Worm (Caenorhabditis elegans): Measurements from ENCODE around the gene C40A11.4.
"Not testable (repeated sequence)": the region's sequence is repeated elsewhere in the genome, so short reads cannot be mapped to it uniquely, and the experiment has no call there.

C40A11.4 gene

ce11 chrII:2140817-2141216, 3.6 kb downstream of the C40A11.4 start, which contains the start of gene C40A11.3:
C40A11.3 (plus strand) TSS chrII:2141117.
- TF ChIP-seq unc-39 (tag; optimal IDR thresholded peaks at IDR 0.05) = no peak
- TF ChIP-seq egl-5 (tag; optimal IDR thresholded peaks at IDR 0.05) = no peak
- TF ChIP-seq ceh-28 (tag; optimal IDR thresholded peaks at IDR 0.05) = no peak
- TF ChIP-seq pha-4 (tag; optimal IDR thresholded peaks at IDR 0.05) = no peak
- TF ChIP-seq ceh-16 (tag; optimal IDR thresholded peaks at IDR 0.05) = no peak
- TF ChIP-seq fos-1 (tag; optimal IDR thresholded peaks at IDR 0.05) = no peak
- no peak for TF ChIP-seq lin-39 (tag; optimal IDR thresholded peaks at IDR 0.05)
- no peak for TF ChIP-seq ztf-11 (tag; optimal IDR thresholded peaks at IDR 0.05)
- no peak for TF ChIP-seq unc-62 (GFP tag; optimal IDR thresholded peaks at IDR 0.05)

ce11 chrII:2145566-2145965, 8.3 kb downstream of the C40A11.4 start, which contains the start of gene C40A11.6:
C40A11.6 (minus strand) TSS chrII:2145666.
- no peak for TF ChIP-seq ceh-9 (tag; optimal IDR thresholded peaks at IDR 0.05)
- TF ChIP-seq nhr-11 (tag; optimal IDR thresholded peaks at IDR 0.05) = no peak
- TF ChIP-seq unc-39 (tag; optimal IDR thresholded peaks at IDR 0.05) = no peak
- no peak for TF ChIP-seq elt-1 (tag; optimal IDR thresholded peaks at IDR 0.05)
- no peak for TF ChIP-seq mml-1 (tag; optimal IDR thresholded peaks at IDR 0.05)
- TF ChIP-seq zag-1 (tag; optimal IDR thresholded peaks at IDR 0.05) = no peak
- TF ChIP-seq ztf-4 (tag; optimal IDR thresholded peaks at IDR 0.05) = no peak
- TF ChIP-seq pqm-1 (tag; optimal IDR thresholded peaks at IDR 0.05) = no peak
- no peak for TF ChIP-seq fkh-10 (GFP tag; optimal IDR thresholded peaks at IDR 0.05)
- TF ChIP-seq nhr-28 (tag; optimal IDR thresholded peaks at IDR 0.05) = no peak

ce11 chrII:2146900-2147375, 9.7 kb downstream of the C40A11.4 start, which contains the start of gene C40A11.2:
C40A11.2 (plus strand) TSS chrII:2146950.
- TF ChIP-seq eor-1 (tag; optimal IDR thresholded peaks at IDR 0.05) = no peak

- TF ChIP-seq skn-1 (tag; optimal IDR thresholded peaks at IDR 0.05) (no peak), nhr-25 (tag; optimal IDR thresholded peaks at IDR 0.05) (no peak), unc-62 (GFP tag; optimal IDR thresholded peaks at IDR 0.05) (no peak), mdl-1 (tag; optimal IDR thresholded peaks at IDR 0.05) (no peak), ceh-16 (tag; optimal IDR thresholded peaks at IDR 0.05) (no peak), zag-1 (tag; optimal IDR thresholded peaks at IDR 0.05) (no peak), fkh-2 (tag; optimal IDR thresholded peaks at IDR 0.05) (no peak), ztf-11 (tag; optimal IDR thresholded peaks at IDR 0.05) (no peak), elt-1 (tag; optimal IDR thresholded peaks at IDR 0.05) (no peak)
These were observed 13.3 kb downstream of the C40A11.4 start, which contains the start of the genes C40A11.7 and C40A11.8 for ce11 chrII:2150485-2150985. C40A11.7 (minus strand) TSS chrII:2150585. C40A11.8 (minus strand) TSS chrII:2150935.

- TF ChIP-seq pqm-1 (tag; optimal IDR thresholded peaks at IDR 0.05) (peak; percentile 9), fos-1 (tag; optimal IDR thresholded peaks at IDR 0.05) (no peak)
These were observed 15.2 kb downstream of the C40A11.4 start for ce11 chrII:2152455-2152854.

- not testable (repeated sequence) for TF ChIP-seq nhr-77 (tag; optimal IDR thresholded peaks at IDR 0.05); unc-62 (GFP tag; optimal IDR thresholded peaks at IDR 0.05); eor-1 (tag; optimal IDR thresholded peaks at IDR 0.05)
These were observed 16.5 kb downstream of the C40A11.4 start, which contains the start of gene math-18 for ce11 chrII:2153708-2154107. math-18 (plus strand) TSS chrII:2154008.

- TF ChIP-seq hmg-11 (tag; optimal IDR thresholded peaks at IDR 0.05); ceh-9 (tag; optimal IDR thresholded peaks at IDR 0.05); fkh-10 (GFP tag; optimal IDR thresholded peaks at IDR 0.05): not testable (repeated sequence)
These were observed 26.2 kb downstream of the C40A11.4 start, which contains the start of gene C33C12.11 for ce11 chrII:2163370-2163882. C33C12.11 (minus strand) TSS chrII:2163832.

ce11 chrII:2166376-2166775, 29.2 kb downstream of the C40A11.4 start, which contains the start of gene C33C12.4:
C33C12.4 (minus strand) TSS chrII:2166476.
- TF ChIP-seq pha-4 (tag; optimal IDR thresholded peaks at IDR 0.05) (no peak), skn-1 (tag; optimal IDR thresholded peaks at IDR 0.05) (no peak), aly-2 (tag; optimal IDR thresholded peaks at IDR 0.05) (no peak), ceh-82 (tag; optimal IDR thresholded peaks at IDR 0.05) (no peak), jun-1 (tag; optimal IDR thresholded peaks at IDR 0.05) (no peak), fkh-10 (GFP tag; optimal IDR thresholded peaks at IDR 0.05) (no peak), ztf-4 (tag; optimal IDR thresholded peaks at IDR 0.05) (no peak), mml-1 (tag; optimal IDR thresholded peaks at IDR 0.05) (no peak), unc-39 (tag; optimal IDR thresholded peaks at IDR 0.05) (no peak), nhr-28 (tag; optimal IDR thresholded peaks at IDR 0.05) (no peak), nhr-23 (tag; optimal IDR thresholded peaks at IDR 0.05) (no peak), lin-39 (tag; optimal IDR thresholded peaks at IDR 0.05) (no peak), ceh-28 (tag; optimal IDR thresholded peaks at IDR 0.05) (no peak), nhr-67 (tag; optimal IDR thresholded peaks at IDR 0.05) (no peak), nhr-76 (tag; optimal IDR thresholded peaks at IDR 0.05) (no peak), tbx-2 (tag; optimal IDR thresholded peaks at IDR 0.05) (no peak), ztf-11 (tag; optimal IDR thresholded peaks at IDR 0.05) (no peak), fkh-2 (tag; optimal IDR thresholded peaks at IDR 0.05) (no peak), elt-1 (tag; optimal IDR thresholded peaks at IDR 0.05) (no peak), elt-2 (tag; optimal IDR thresholded peaks at IDR 0.05) (no peak)

Measured in whole organism, L3 larva.